Worm (Caenorhabditis elegans) whole organism, midembryonic: ENCODE results near the gene frk-1.

Source experiments
- T22C8.4 ChIP-seq: fragments of 200-800 bp; sonication (Bioruptor generic); IDR thresholded peaks from 2 replicates; pipeline ENCODE4 v1.3.6; 2022; ENCODE audit warnings: missing genetic modification characterization, missing compliant biosample characterization
- cog-1 ChIP-seq: sonication (generic microtip); optimal IDR thresholded peaks from 2 replicates; lab custom pipeline; 2016; ENCODE audit warnings: missing genetic modification characterization, missing compliant biosample characterization
- flt-1 ChIP-seq: fragments of 200-800 bp; sonication (Bioruptor generic); IDR thresholded peaks from 2 replicates; pipeline ENCODE4 v1.3.6; 2022; ENCODE audit warnings: missing genetic modification characterization, missing compliant biosample characterization
- klf-2 ChIP-seq: fragments of 200-800 bp; sonication (Bioruptor generic); conservative IDR thresholded peaks from 2 replicates; pipeline ENCODE4 v1.3.6; 2022; ENCODE audit warnings: missing genetic modification reagents, missing genetic modification characterization, missing compliant biosample characterization
- med-1 ChIP-seq: sonication (generic microtip); optimal IDR thresholded peaks from 2 replicates; lab custom pipeline; 2017; ENCODE audit warnings: missing genetic modification characterization, mild to moderate bottlenecking, missing compliant biosample characterization, antibody characterized with exemption, missing genetic modification reagents; ENCODE audit not compliant: insufficient read depth
- ref-1 ChIP-seq: fragments of 200-800 bp; sonication (Bioruptor generic); conservative IDR thresholded peaks from 2 replicates; pipeline ENCODE4 v1.3.6; 2022; ENCODE audit warnings: missing genetic modification reagents, missing genetic modification characterization, missing compliant biosample characterization
- tab-1 ChIP-seq: fragments of 200-800 bp; sonication (Bioruptor generic); IDR thresholded peaks from 2 replicates; pipeline ENCODE4 v1.3.6; 2022; ENCODE audit warnings: missing genetic modification characterization, missing compliant biosample characterization
- ztf-23 ChIP-seq: fragments of 200-800 bp; sonication (Bioruptor generic); IDR thresholded peaks from 2 replicates; pipeline ENCODE4 v1.3.6; 2022; ENCODE audit warnings: missing genetic modification reagents, missing genetic modification characterization, missing compliant biosample characterization
- ztf-29 ChIP-seq: fragments of 200-800 bp; sonication (Bioruptor generic); IDR thresholded peaks from 2 replicates; pipeline ENCODE4 v1.3.6; 2022; ENCODE audit warnings: missing genetic modification reagents, missing genetic modification characterization, missing compliant biosample characterization

The frk-1 gene

ce11 chrIV:10042881-10043280, at the start of gene frk-1:
Gene frk-1, plus strand, starts transcription at chrIV:10043181.
- TF ChIP-seq ref-1 (GFP tag; lab: Robert Waterston, UW) (no peak), ztf-23 (no peak), T22C8.4 (GFP tag; lab: Robert Waterston, UW) (no peak), cog-1 (no peak), flt-1 (GFP tag; lab: Robert Waterston, UW) (no peak), tab-1 (GFP tag; lab: Robert Waterston, UW) (no peak), klf-2 (GFP tag; lab: Robert Waterston, UW) (no peak), ztf-29 (GFP tag; lab: Robert Waterston, UW) (no peak), med-1 (no peak)

DNA sequence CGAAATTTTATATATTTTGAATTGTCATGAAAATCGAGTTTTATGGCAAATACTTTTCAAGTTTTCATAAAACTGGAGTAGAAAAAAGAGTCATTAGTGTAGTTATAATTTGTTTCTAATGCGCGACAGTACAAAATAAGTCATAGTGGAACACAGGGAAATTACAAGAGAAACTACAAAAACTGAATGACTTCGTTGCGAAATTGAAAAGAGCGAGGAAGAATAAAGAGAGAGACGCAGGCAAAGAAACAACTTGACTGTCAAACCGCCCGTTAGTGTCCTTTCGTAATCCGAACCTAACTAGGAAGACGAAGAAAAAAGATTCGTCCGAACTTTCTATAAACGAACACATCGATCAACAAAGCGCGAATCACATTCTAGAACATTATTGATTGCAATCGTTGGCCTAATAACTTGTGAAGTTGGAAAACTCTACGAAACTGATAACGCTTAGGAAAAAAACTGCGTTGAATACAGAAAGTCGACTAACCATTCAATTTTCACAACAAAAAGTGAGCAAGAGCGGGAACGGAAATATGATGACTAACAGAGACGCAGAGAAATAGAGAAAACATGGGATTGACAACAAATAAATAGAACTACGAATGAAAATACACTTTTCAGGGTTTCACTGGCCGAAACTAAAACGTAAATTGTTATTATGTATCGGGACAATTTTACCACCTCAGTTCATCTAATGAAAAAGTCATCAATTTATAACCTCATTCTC, 49.4 kb upstream of the frk-1 start:
- no peak for TF ChIP-seq ref-1 (GFP tag; lab: Robert Waterston, UW)
- TF ChIP-seq T22C8.4 (GFP tag; lab: Robert Waterston, UW), result no peak
- no peak for TF ChIP-seq ztf-23
- no peak for TF ChIP-seq klf-2 (GFP tag; lab: Robert Waterston, UW)
- TF ChIP-seq tab-1 (GFP tag; lab: Robert Waterston, UW), result no peak
- TF ChIP-seq flt-1 (GFP tag; lab: Robert Waterston, UW), result no peak
- no peak for TF ChIP-seq med-1
- TF ChIP-seq cog-1, result no peak
- TF ChIP-seq ztf-29 (GFP tag; lab: Robert Waterston, UW), result no peak

- TF ChIP-seq flt-1 (GFP tag; lab: Robert Waterston, UW) (no peak), ztf-29 (GFP tag; lab: Robert Waterston, UW) (no peak), ref-1 (GFP tag; lab: Robert Waterston, UW) (no peak), tab-1 (GFP tag; lab: Robert Waterston, UW) (no peak), klf-2 (GFP tag; lab: Robert Waterston, UW) (no peak), cog-1 (no peak), ztf-23 (no peak), med-1 (no peak), T22C8.4 (GFP tag; lab: Robert Waterston, UW) (no peak)
Observed at ce11 chrIV:9994895-9995394, 48.0 kb upstream of the frk-1 start, which contains the start of gene uba-1. Gene uba-1, minus strand, starts transcription at chrIV:9994945.

DNA sequence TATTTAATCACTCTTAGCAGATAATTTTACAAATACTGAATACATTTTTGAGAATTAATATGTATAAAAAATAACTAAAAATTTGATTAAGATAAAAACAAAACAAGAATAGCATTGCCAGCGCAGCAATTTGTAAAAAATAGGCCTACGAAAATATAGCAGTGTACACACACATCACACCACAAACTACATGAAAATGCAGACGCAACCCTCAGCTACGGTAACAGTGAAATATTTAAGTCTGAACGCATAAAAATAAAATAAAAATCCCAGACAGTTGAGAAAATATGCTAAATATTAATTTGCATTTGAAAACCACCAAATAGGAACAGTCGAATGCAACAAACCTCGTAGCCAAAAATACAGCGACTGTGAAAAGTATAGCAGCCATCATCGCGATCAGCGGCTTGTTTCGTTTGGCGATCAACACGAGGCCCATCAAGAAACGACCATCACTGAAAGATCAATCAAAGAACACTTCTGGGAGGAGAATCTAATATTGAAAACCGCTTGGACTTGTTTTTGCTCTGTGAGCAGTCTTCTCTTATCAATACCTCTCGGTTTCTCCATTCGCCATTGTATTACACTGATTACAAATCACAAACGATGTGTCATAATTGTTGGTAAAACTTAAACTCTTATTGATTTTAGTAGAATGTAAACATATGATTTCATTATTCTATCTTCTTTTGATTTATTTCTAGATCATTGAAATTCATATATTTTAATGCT, 44.3 kb upstream of the frk-1 start, which contains the start of gene pyp-1:
TSS of gene pyp-1 (minus strand) at position 439 of the 732 bp plus-strand sequence.
- TF ChIP-seq klf-2 (GFP tag; lab: Robert Waterston, UW) (no peak), ref-1 (GFP tag; lab: Robert Waterston, UW) (no peak), ztf-29 (GFP tag; lab: Robert Waterston, UW) (no peak), ztf-23 (no peak), cog-1 (no peak), T22C8.4 (GFP tag; lab: Robert Waterston, UW) (no peak), tab-1 (GFP tag; lab: Robert Waterston, UW) (no peak)

DNA sequence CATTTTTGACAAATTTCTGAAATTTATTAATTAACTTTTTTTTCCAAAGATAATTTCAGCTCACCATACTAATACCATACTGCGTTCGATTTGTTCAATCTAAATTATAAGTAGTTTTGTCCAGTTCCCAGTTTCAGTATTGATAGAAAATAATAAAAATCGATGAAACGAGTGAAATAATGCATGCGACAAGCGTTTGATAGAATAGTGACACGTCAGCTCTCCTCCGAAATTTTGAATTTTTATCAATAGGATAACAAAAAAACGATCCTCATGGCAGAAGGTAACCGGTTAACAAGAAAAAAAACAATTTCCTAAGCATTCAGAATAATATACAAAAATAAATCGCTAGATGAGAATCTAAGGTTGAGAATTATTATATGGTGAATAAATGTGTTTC, 41.2 kb upstream of the frk-1 start, which contains the start of gene C47E12.3:
TSS of gene C47E12.3 (minus strand) at position 101 of the 400 bp plus-strand sequence.
- TF ChIP-seq ztf-29 (GFP tag; lab: Robert Waterston, UW) (no peak), ztf-23 (no peak), med-1 (no peak), T22C8.4 (GFP tag; lab: Robert Waterston, UW) (no peak)

DNA sequence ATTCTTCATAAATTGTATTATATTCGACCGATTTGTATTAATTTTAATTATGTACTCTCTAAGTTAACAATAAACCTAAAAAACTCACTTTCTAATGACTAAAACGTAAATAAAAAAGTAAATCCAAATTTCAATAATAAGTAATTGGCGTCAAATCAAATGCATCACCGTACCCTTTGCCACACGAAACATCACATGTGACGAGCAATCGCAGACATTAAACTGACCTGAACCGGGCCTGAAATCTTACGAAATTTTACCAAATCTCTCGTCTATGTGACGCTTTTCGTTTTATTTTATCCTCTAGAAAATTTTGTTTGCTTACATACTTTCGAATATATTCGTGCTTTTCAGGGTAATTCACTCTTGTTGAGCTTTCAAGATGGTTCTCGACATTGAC, 39.6 kb upstream of the frk-1 start, which contains the start of the genes C47E12.2 and sars-1:
TSS of gene C47E12.2 (minus strand) at position 131 of the 400 bp plus-strand sequence.
TSS of gene sars-1 (plus strand) at position 355 of the 400 bp plus-strand sequence.
- TF ChIP-seq T22C8.4 (GFP tag; lab: Robert Waterston, UW), result no peak

DNA sequence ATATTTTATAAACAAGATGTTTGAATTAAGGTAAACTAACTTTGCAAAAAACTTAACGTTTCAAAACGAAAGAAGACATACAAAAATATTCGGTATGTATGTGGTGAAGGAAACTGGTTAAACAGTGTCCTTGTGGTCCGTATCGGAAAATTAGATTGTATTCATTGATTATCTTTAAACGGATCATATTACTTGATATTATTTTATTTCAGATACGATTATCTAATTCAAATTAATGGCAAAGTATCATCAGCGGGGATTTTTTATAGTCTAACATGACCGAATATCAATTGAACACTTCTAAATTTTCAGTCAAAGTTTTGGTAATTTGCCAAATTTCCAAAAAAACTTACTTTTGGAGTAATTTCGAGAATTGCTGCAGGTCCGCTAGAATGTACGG, 36.2 kb upstream of the frk-1 start, which contains the start of gene C47E12.13:
TSS of gene C47E12.13 (minus strand) at position 101 of the 400 bp plus-strand sequence.
- TF ChIP-seq klf-2 (GFP tag; lab: Robert Waterston, UW), result no peak
- TF ChIP-seq flt-1 (GFP tag; lab: Robert Waterston, UW), result no peak
- TF ChIP-seq ztf-29 (GFP tag; lab: Robert Waterston, UW), result no peak
- no peak for TF ChIP-seq ref-1 (GFP tag; lab: Robert Waterston, UW)

ce11 chrIV:10007758-10008157, 35.2 kb upstream of the frk-1 start:
- TF ChIP-seq flt-1 (GFP tag; lab: Robert Waterston, UW) (no peak), T22C8.4 (GFP tag; lab: Robert Waterston, UW) (no peak), tab-1 (GFP tag; lab: Robert Waterston, UW) (no peak), cog-1 (no peak), ztf-29 (GFP tag; lab: Robert Waterston, UW) (no peak), ref-1 (GFP tag; lab: Robert Waterston, UW) (no peak), med-1 (no peak), klf-2 (GFP tag; lab: Robert Waterston, UW) (no peak), ztf-23 (no peak)

DNA sequence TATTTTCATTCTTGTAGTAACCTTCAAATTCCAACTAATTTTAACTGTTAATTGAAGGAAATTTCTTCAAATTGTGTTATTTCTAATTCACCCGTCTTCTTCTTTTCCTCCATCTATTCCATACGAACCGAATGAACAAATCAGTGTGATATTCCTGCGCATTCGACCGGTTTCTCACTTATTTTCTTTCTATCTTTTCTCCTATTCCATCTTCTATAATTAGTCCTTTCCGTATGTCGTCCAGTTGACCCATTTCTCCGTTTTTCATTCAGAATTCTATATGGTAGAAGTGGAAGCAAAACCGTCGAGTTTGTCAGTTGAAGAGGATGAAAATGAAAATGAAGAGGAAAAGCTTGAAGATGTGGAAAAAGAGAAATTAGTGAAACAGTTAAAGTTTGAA, 33.4 kb upstream of the frk-1 start, which contains the start of gene magu-4:
TSS of gene magu-4 (plus strand) at position 218 of the 400 bp plus-strand sequence.
- TF ChIP-seq tab-1 (GFP tag; lab: Robert Waterston, UW), result no peak

DNA sequence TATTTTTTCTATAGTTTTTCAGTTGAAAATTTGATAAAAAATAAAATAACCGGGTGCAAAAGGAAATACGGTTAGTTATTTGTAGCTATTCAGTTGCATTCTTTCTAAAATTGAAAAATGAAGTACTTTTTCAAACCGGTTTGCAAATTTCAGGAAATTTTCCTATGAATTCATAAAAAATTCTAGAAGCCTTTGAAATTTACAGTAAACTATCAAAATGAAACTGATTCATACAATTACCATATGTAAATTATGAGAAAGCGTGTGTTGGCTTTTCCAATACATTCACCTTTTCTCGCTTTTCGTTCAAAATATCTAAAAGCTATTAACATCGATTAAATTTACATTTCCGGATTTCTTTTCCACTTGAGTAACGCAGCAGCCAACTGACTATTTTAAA, 26.0 kb upstream of the frk-1 start, which contains the start of gene ent-7:
TSS of gene ent-7 (plus strand) at position 301 of the 400 bp plus-strand sequence.
- TF ChIP-seq cog-1 (no peak), flt-1 (GFP tag; lab: Robert Waterston, UW) (no peak), ztf-29 (GFP tag; lab: Robert Waterston, UW) (no peak), ref-1 (GFP tag; lab: Robert Waterston, UW) (no peak), T22C8.4 (GFP tag; lab: Robert Waterston, UW) (no peak), med-1 (no peak), klf-2 (GFP tag; lab: Robert Waterston, UW) (no peak), ztf-23 (no peak), tab-1 (GFP tag; lab: Robert Waterston, UW) (no peak)
